Fruit fly (Drosophila melanogaster): ENCODE measurements around the gene Sgp.

Gene Sgp

DNA sequence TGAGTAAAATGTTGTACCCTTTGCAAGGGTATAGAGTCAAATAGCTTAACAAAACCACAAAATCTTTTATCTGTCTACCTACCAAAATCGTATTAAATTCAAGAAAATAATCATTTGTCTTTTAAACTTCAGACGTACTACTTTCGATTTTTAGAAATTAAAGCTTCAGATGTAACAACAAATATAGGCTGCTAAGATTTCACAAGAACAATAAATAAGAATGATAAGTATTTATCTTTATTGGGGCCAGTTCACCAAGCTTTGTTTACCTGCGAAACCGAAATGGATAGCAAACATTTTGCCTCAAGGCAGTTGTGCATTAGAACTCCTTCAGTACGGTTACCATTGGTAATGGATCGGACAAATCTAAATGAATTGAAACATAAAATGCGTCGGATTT, 29.1 kb upstream of the Sgp start, which contains the start of gene CG43400:
TSS of gene CG43400 (plus strand) at position 301 of the 400 bp plus-strand sequence.
- TF ChIP-seq Snoo (tag; optimal IDR thresholded peaks at IDR 0.05), result no peak
- TF ChIP-seq CG17806 (tag; optimal IDR thresholded peaks at IDR 0.05), result no peak
- TF ChIP-seq CG9948 (tag; optimal IDR thresholded peaks at IDR 0.05), result no peak
- TF ChIP-seq Pif1B (GFP tag; optimal IDR thresholded peaks at IDR 0.05), result no peak
- no peak for TF ChIP-seq CG34367 (tag; optimal IDR thresholded peaks at IDR 0.05)
- TF ChIP-seq D1 (tag; optimal IDR thresholded peaks at IDR 0.05), result no peak
- TF ChIP-seq CG10348 (GFP tag; IDR thresholded peaks at IDR 0.05), result no peak
- TF ChIP-seq CG12605 (GFP tag; IDR thresholded peaks at IDR 0.05), result no peak
- TF ChIP-seq CG13204 (GFP tag; optimal IDR thresholded peaks at IDR 0.05), result no peak
- no peak for TF ChIP-seq CG14655 (GFP tag; optimal IDR thresholded peaks at IDR 0.05)
- TF ChIP-seq rn (GFP tag; IDR thresholded peaks at IDR 0.05), result no peak

- TF ChIP-seq Snoo (tag; optimal IDR thresholded peaks at IDR 0.05) (no peak), CG10348 (GFP tag; IDR thresholded peaks at IDR 0.05) (no peak), Ets98B (GFP tag; IDR thresholded peaks at IDR 0.05) (no peak), CG12605 (GFP tag; IDR thresholded peaks at IDR 0.05) (no peak), Pif1B (GFP tag; optimal IDR thresholded peaks at IDR 0.05) (no peak), CG4496 (GFP tag; IDR thresholded peaks at IDR 0.05) (no peak), fd96Ca (GFP tag; IDR thresholded peaks at IDR 0.05) (no peak), CG15710 (tag; optimal IDR thresholded peaks at IDR 0.05) (no peak), CG8301 (tag; optimal IDR thresholded peaks at IDR 0.05) (no peak), D1 (tag; optimal IDR thresholded peaks at IDR 0.05) (no peak), EcR (GFP tag; optimal IDR thresholded peaks at IDR 0.05) (no peak)
These were observed 23.2 kb upstream of the Sgp start, which contains the start of gene Bace for dm6 chr2L:8496269-8496668. TSS of gene Bace (minus strand) at chr2L:8496307.

DNA sequence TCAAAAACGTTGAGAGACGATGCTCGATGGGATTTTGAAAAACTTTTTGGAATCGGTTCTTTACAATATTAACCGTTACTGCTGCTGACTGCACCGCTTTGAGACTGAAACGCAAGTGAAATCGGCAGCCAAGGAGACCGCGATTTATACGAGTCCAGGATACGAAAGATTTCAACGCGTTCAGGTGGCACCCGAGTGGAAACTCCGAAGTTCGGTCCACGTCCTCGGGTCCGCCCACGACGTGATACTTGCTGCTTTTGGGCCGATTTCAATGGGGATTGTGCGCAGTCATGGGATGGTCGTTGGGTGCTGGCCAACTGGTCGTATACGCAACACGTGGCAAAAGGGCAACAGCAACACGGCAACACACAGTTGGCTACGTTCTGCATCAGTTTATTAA, 12.8 kb upstream of the Sgp start, which contains the start of gene Dh31:
TSS of gene Dh31 (minus strand) at position 117 of the 400 bp plus-strand sequence.
- TF ChIP-seq gl (tag; optimal IDR thresholded peaks at IDR 0.05), result no peak
- no peak for TF ChIP-seq CG12605 (GFP tag; IDR thresholded peaks at IDR 0.05)
- TF ChIP-seq CG17806 (tag; optimal IDR thresholded peaks at IDR 0.05), result no peak
- TF ChIP-seq CG14655 (GFP tag; optimal IDR thresholded peaks at IDR 0.05), result no peak
- no peak for TF ChIP-seq Ets98B (GFP tag; IDR thresholded peaks at IDR 0.05)
- no peak for TF ChIP-seq rn (GFP tag; IDR thresholded peaks at IDR 0.05)

- TF ChIP-seq CG15710 (tag; optimal IDR thresholded peaks at IDR 0.05) (no peak), fd96Ca (GFP tag; IDR thresholded peaks at IDR 0.05) (no peak), rn (GFP tag; IDR thresholded peaks at IDR 0.05) (no peak), gl (tag; optimal IDR thresholded peaks at IDR 0.05) (no peak), Pif1A (GFP tag; optimal IDR thresholded peaks at IDR 0.05) (no peak), Ets98B (GFP tag; IDR thresholded peaks at IDR 0.05) (no peak), CG13204 (GFP tag; optimal IDR thresholded peaks at IDR 0.05) (no peak), CG9948 (tag; optimal IDR thresholded peaks at IDR 0.05) (no peak)
These were observed 7.8 kb upstream of the Sgp start, which contains the start of gene CG13096 for dm6 chr2L:8511723-8512122. TSS of gene CG13096 (minus strand) at chr2L:8511866.

- no peak for TF ChIP-seq CG9948 (tag; optimal IDR thresholded peaks at IDR 0.05)
- peak; percentile 79; the same call in 2 of the 3 replicates for TF ChIP-seq fd96Ca (GFP tag; IDR thresholded peaks at IDR 0.05)
- TF ChIP-seq rn (GFP tag; IDR thresholded peaks at IDR 0.05), result peak; percentile 37; the same call in 1 of the 2 replicates
- TF ChIP-seq Snoo (tag; optimal IDR thresholded peaks at IDR 0.05), result peak; percentile 73
- no peak for TF ChIP-seq CG4496 (GFP tag; IDR thresholded peaks at IDR 0.05)
- no peak for TF ChIP-seq CG10348 (GFP tag; IDR thresholded peaks at IDR 0.05)
- no peak for TF ChIP-seq CG12605 (GFP tag; IDR thresholded peaks at IDR 0.05)
- peak; percentile 72 for TF ChIP-seq CG8159 (tag; optimal IDR thresholded peaks at IDR 0.05)
- no peak for TF ChIP-seq Pif1A (GFP tag; optimal IDR thresholded peaks at IDR 0.05)
- TF ChIP-seq Ets98B (GFP tag; IDR thresholded peaks at IDR 0.05), result peak; percentile 74
- TF ChIP-seq CG17806 (tag; optimal IDR thresholded peaks at IDR 0.05), result peak; percentile 61
- no peak for TF ChIP-seq D1 (tag; optimal IDR thresholded peaks at IDR 0.05)
- peak; percentile 70; the same call in 1 of the 2 replicates for TF ChIP-seq CG32121 (GFP tag; IDR thresholded peaks at IDR 0.05)
These were observed 4.7 kb upstream of the Sgp start, which contains the start of the genes CG13097 and PIG-U for dm6 chr2L:8514748-8515147. TSS of gene CG13097 (minus strand) at chr2L:8514868. TSS of gene PIG-U (plus strand) at chr2L:8515096.

DNA sequence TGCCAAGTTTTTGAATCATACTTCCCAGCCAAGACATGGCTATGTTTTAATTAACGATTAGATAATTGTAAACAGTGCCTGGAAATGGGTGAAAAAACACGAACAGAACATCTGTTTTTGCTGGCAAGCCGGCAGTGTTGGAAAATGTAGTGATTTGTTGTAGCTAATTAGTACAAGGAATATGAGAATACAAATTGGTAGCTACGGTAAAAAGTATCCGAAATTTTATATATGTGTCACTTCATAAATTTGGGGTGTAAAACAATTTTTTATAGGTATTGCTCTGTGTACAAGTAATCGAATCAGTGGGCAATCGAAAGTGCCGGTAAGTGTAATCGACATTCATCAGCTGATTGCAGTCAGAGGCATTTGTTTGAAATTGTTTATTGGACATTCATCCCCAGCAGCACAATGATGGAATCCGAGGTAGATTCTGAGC, 2.2 kb upstream of the Sgp start, which contains the start of the genes mRpL51 and Uba4:
TSS of gene mRpL51 (minus strand) at position 125 of the 439 bp plus-strand sequence.
TSS of gene Uba4 (plus strand) at position 156 of the 439 bp plus-strand sequence.
- TF ChIP-seq CG32121 (GFP tag; IDR thresholded peaks at IDR 0.05) (no peak), EcR (GFP tag; optimal IDR thresholded peaks at IDR 0.05) (no peak), Snoo (tag; optimal IDR thresholded peaks at IDR 0.05) (no peak), CG8301 (tag; optimal IDR thresholded peaks at IDR 0.05) (no peak), D1 (tag; optimal IDR thresholded peaks at IDR 0.05) (no peak), Ets98B (GFP tag; IDR thresholded peaks at IDR 0.05) (no peak), CG14655 (GFP tag; optimal IDR thresholded peaks at IDR 0.05) (no peak), CG10348 (GFP tag; IDR thresholded peaks at IDR 0.05) (no peak), gl (tag; optimal IDR thresholded peaks at IDR 0.05) (no peak), Pif1B (GFP tag; optimal IDR thresholded peaks at IDR 0.05) (no peak), CG17806 (tag; optimal IDR thresholded peaks at IDR 0.05) (peak; percentile 9), CG12605 (GFP tag; IDR thresholded peaks at IDR 0.05) (no peak), CG8159 (tag; optimal IDR thresholded peaks at IDR 0.05) (no peak), CG15710 (tag; optimal IDR thresholded peaks at IDR 0.05) (peak; percentile 12), CG13204 (GFP tag; optimal IDR thresholded peaks at IDR 0.05) (no peak), Pif1A (GFP tag; optimal IDR thresholded peaks at IDR 0.05) (no peak), CG4496 (GFP tag; IDR thresholded peaks at IDR 0.05) (no peak)
